Worm (Caenorhabditis elegans): Measurements from ENCODE around the gene F40G12.5.

DNA sequence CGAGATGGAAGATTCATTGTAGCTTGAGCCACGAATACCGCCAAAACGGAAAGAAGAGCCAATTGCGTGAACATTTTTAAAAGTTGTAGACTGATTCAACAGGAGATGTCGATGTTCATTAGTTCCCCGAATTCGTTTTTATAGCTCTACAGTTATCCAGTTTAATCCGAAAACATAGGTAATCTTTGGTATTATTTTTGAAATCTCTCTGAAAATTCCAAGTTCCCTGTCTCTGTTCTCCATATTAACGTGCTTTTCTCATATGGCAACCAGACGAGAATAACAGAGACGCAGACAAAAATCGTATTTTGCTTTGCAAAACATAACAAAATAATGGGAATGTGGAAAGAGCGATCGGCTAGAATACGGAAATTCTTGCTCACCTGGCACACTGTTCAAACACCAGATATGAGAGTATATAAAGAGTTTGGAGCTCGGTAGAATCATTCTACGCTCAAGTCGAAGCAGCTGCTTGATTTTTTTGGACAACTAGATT lies 29.0 kb upstream of the F40G12.5 start, which contains the start of the genes spig-3 and F14D7.12:
- no peak for TF ChIP-seq him-1 (tag; optimal IDR thresholded peaks at IDR 0.05)
- TF ChIP-seq W03F9.2 (tag; optimal IDR thresholded peaks at IDR 0.05): no peak

Data from whole organism, L4/young adult.